Fruit fly (Drosophila melanogaster): ENCODE measurements around the gene Fuca.

Gene Fuca

DNA sequence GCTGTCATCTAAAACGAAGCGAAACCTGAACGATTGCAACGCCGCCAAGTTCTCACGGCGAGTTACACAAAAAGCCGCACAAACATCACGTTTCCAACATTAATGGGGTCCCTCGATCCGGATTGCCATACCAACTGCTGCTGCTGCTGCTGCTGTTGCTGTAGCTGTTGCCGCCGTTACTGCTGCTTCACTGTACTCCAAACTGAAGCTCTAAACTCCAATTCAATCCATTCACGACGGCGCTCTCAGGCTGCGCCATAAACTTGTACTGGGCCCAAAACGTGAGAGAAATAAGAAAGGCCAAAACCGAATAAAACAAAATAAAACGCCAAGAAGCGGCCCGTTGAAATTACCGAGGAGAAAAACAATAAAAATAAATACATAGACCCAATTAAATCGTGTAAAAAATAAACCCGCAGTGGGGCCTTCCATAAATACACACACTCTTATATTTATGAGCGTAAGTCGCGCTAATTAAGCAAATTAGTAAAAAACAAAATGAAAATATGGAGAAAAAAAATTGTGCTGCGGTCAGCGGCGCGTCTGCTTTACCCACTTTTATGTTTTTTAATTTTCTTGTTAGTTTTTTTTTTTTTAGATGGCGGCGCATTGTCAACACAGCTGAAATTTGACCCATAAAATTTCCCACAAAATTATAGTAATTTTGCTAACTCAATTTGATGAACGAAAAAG is 24.9 kb upstream of the Fuca start:
- TF ChIP-seq CG17612 (GFP tag; IDR thresholded peaks at IDR 0.05): no peak
- TF ChIP-seq CG2120 (GFP tag; optimal IDR thresholded peaks at IDR 0.05): no peak
- peak; percentile 47 for TF ChIP-seq Vsx1 (GFP tag; optimal IDR thresholded peaks at IDR 0.05)
- TF ChIP-seq sqz (GFP tag; optimal IDR thresholded peaks at IDR 0.05): peak; percentile 29
- no peak for TF ChIP-seq kah (GFP tag; optimal IDR thresholded peaks at IDR 0.05)
- TF ChIP-seq Bgb (GFP tag; IDR thresholded peaks at IDR 0.05; ENCODE audit: partially characterized antibody): no peak
- no peak for TF ChIP-seq lov (optimal IDR thresholded peaks at IDR 0.05)
- no peak for TF ChIP-seq lov (GFP tag; IDR thresholded peaks at IDR 0.05)
- no peak for TF ChIP-seq CG10147 (GFP tag; optimal IDR thresholded peaks at IDR 0.05)
- no peak for TF ChIP-seq Dref (GFP tag; IDR thresholded peaks at IDR 0.05)
- no peak for TF ChIP-seq Dip2 (GFP tag; IDR thresholded peaks at IDR 0.05)
- peak; percentile 71 for TF ChIP-seq grau (tag; optimal IDR thresholded peaks at IDR 0.05)
- no peak for TF ChIP-seq otp (GFP tag; IDR thresholded peaks at IDR 0.05)
- no peak for TF ChIP-seq phol (tag; optimal IDR thresholded peaks at IDR 0.05)
- TF ChIP-seq CG6683 (GFP tag; optimal IDR thresholded peaks at IDR 0.05): no peak
- TF ChIP-seq Ravus (GFP tag; IDR thresholded peaks at IDR 0.05): no peak
- TF ChIP-seq unc-4 (GFP tag; IDR thresholded peaks at IDR 0.05; ENCODE audit: partially characterized antibody): no peak
- no peak for TF ChIP-seq Eip74EF (GFP tag; optimal IDR thresholded peaks at IDR 0.05)
- TF ChIP-seq tll (GFP tag; optimal IDR thresholded peaks at IDR 0.05): no peak
- TF ChIP-seq peb (GFP tag; IDR thresholded peaks at IDR 0.05): no peak
- no peak for TF ChIP-seq CG4282 (GFP tag; optimal IDR thresholded peaks at IDR 0.05)
- TF ChIP-seq chinmo (GFP tag; IDR thresholded peaks at IDR 0.05; ENCODE audit: partially characterized antibody): 0 out of 4 replicates have a peak, but pooled peaks have one; percentile 39
- no peak for TF ChIP-seq H2.0 (GFP tag; IDR thresholded peaks at IDR 0.05)
- TF ChIP-seq CG7556 (GFP tag; optimal IDR thresholded peaks at IDR 0.05): no peak
- peak; percentile 77 for TF ChIP-seq kni (GFP tag; optimal IDR thresholded peaks at IDR 0.05)
- no peak for TF ChIP-seq D (optimal IDR thresholded peaks at IDR 0.05)
- TF ChIP-seq D (GFP tag; optimal IDR thresholded peaks at IDR 0.05): no peak
- TF ChIP-seq wek (GFP tag; optimal IDR thresholded peaks at IDR 0.05): no peak
- TF ChIP-seq CG9817 (tag; optimal IDR thresholded peaks at IDR 0.05): no peak
- no peak for TF ChIP-seq CG4854 (GFP tag; optimal IDR thresholded peaks at IDR 0.05)

- TF ChIP-seq Elba2 (GFP tag; optimal IDR thresholded peaks at IDR 0.05) (no peak), CG32532 (GFP tag; IDR thresholded peaks at IDR 0.05) (0 out of 2 replicates have a peak, but pooled peaks have one; percentile 34), CG5180 (GFP tag; optimal IDR thresholded peaks at IDR 0.05) (no peak), Myb (GFP tag; optimal IDR thresholded peaks at IDR 0.05) (no peak), tio (GFP tag; optimal IDR thresholded peaks at IDR 0.05) (peak; percentile 4), B-H1 (GFP tag; IDR thresholded peaks at IDR 0.05) (no peak), hkb (optimal IDR thresholded peaks at IDR 0.05) (no peak), hkb (GFP tag; IDR thresholded peaks at IDR 0.05) (0 out of 2 replicates have a peak, but pooled peaks have one; percentile 20), pb (GFP tag; optimal IDR thresholded peaks at IDR 0.05) (no peak), CG9797 (GFP tag; optimal IDR thresholded peaks at IDR 0.05) (no peak), CG2712 (tag; optimal IDR thresholded peaks at IDR 0.05) (no peak), Antp (GFP tag; optimal IDR thresholded peaks at IDR 0.05) (no peak), CG11247 (GFP tag; IDR thresholded peaks at IDR 0.05) (0 out of 2 replicates have a peak, but pooled peaks have one; percentile 30), HLH3B (GFP tag; IDR thresholded peaks at IDR 0.05) (0 out of 2 replicates have a peak, but pooled peaks have one; percentile 15), CG17568 (GFP tag; optimal IDR thresholded peaks at IDR 0.05) (no peak), CG3995 (GFP tag; optimal IDR thresholded peaks at IDR 0.05) (no peak), nom (GFP tag; optimal IDR thresholded peaks at IDR 0.05) (peak; percentile 30), Ptx1 (GFP tag; IDR thresholded peaks at IDR 0.05) (0 out of 2 replicates have a peak, but pooled peaks have one; percentile 7), CG6272 (GFP tag; IDR thresholded peaks at IDR 0.05) (no peak), lmd (GFP tag; IDR thresholded peaks at IDR 0.05) (0 out of 2 replicates have a peak, but pooled peaks have one; percentile 16)
These were observed 21.3 kb upstream of the Fuca start for dm6 chr3L:11543681-11544299.
